Worm (Caenorhabditis elegans) whole organism, late embryonic: ENCODE data around the gene F59C12.3.

Experiments
- C38D4.7 ChIP-seq: fragments of 200-800 bp; sonication (Bioruptor generic); optimal IDR thresholded peaks from 2 replicates; lab custom pipeline; 2018; ENCODE audit warnings: mild to moderate bottlenecking, missing genetic modification characterization, moderate library complexity, missing compliant biosample characterization
- F13H6.1 ChIP-seq: sonication (generic microtip); optimal IDR thresholded peaks from 2 replicates; lab custom pipeline; 2016; ENCODE audit warnings: missing genetic modification characterization, missing compliant biosample characterization
- K02D7.2 ChIP-seq: sonication (generic microtip); optimal IDR thresholded peaks from 2 replicates; lab custom pipeline; 2017; ENCODE audit warnings: mild to moderate bottlenecking, missing genetic modification characterization, missing compliant biosample characterization
- K09A11.1 ChIP-seq: sonication (generic microtip); optimal IDR thresholded peaks from 2 replicates; lab custom pipeline; 2017; ENCODE audit warnings: antibody characterized with exemption, mild to moderate bottlenecking, missing genetic modification characterization, missing compliant biosample characterization; ENCODE audit not compliant: insufficient read depth
- T23F11.4 ChIP-seq: fragments of 200-800 bp; sonication (Bioruptor generic); optimal IDR thresholded peaks from 2 replicates; lab custom pipeline; 2018; ENCODE audit warnings: mild to moderate bottlenecking, missing genetic modification characterization, missing compliant biosample characterization
- Y22D7AL.16 ChIP-seq: sonication (generic microtip); optimal IDR thresholded peaks from 2 replicates; lab custom pipeline; 2016; ENCODE audit warnings: missing genetic modification characterization, missing compliant biosample characterization
- ahr-1 ChIP-seq: sonication (generic microtip); optimal IDR thresholded peaks from 2 replicates; lab custom pipeline; 2016; ENCODE audit warnings: missing genetic modification characterization, missing compliant biosample characterization
- ama-1 ChIP-seq: fragments of 150-350 bp; optimal IDR thresholded peaks from 2 replicates; lab custom pipeline; 2014
- ceh-14 ChIP-seq: sonication (generic microtip); optimal IDR thresholded peaks from 2 replicates; lab custom pipeline; 2016; ENCODE audit warnings: missing genotype, missing genetic modification characterization, missing compliant biosample characterization
- ceh-18 ChIP-seq: sonication (generic microtip); optimal IDR thresholded peaks from 2 replicates; lab custom pipeline; 2016; ENCODE audit warnings: missing genetic modification characterization, missing compliant biosample characterization
- ceh-2 ChIP-seq: sonication (generic microtip); optimal IDR thresholded peaks from 2 replicates; lab custom pipeline; 2016; ENCODE audit warnings: missing genotype, missing genetic modification characterization, missing compliant biosample characterization
- ceh-22 ChIP-seq: sonication (generic microtip); optimal IDR thresholded peaks from 2 replicates; lab custom pipeline; 2017; ENCODE audit warnings: missing biosample characterization, missing genetic modification characterization
- ceh-24 ChIP-seq: sonication (generic microtip); optimal IDR thresholded peaks from 2 replicates; lab custom pipeline; 2016; ENCODE audit warnings: mild to moderate bottlenecking, missing genetic modification characterization, missing compliant biosample characterization
- ceh-30 ChIP-seq: fragments of 150-350 bp; optimal IDR thresholded peaks from 2 replicates; lab custom pipeline; 2014; ENCODE audit warnings: missing biosample characterization, missing genetic modification characterization
- ceh-31 ChIP-seq: sonication (generic microtip); optimal IDR thresholded peaks from 2 replicates; lab custom pipeline; 2016; ENCODE audit warnings: missing genetic modification characterization, missing compliant biosample characterization
- ceh-34 ChIP-seq: sonication (generic microtip); optimal IDR thresholded peaks from 2 replicates; lab custom pipeline; 2016; ENCODE audit warnings: mild to moderate bottlenecking, missing genetic modification characterization, missing compliant biosample characterization
- ceh-6 ChIP-seq: fragments of 200-800 bp; sonication (Bioruptor generic); optimal IDR thresholded peaks from 2 replicates; lab custom pipeline; 2018; ENCODE audit warnings: mild to moderate bottlenecking, missing genetic modification characterization, missing compliant biosample characterization
- dmd-4 ChIP-seq: sonication (generic microtip); optimal IDR thresholded peaks from 2 replicates; lab custom pipeline; 2016; ENCODE audit warnings: borderline replicate concordance, missing genetic modification characterization, missing compliant biosample characterization
- ets-4 ChIP-seq: sonication (generic microtip); optimal IDR thresholded peaks from 2 replicates; lab custom pipeline; 2016; ENCODE audit warnings: missing genetic modification characterization, missing compliant biosample characterization
- eyg-1 ChIP-seq: sonication (generic microtip); optimal IDR thresholded peaks from 2 replicates; lab custom pipeline; 2016; ENCODE audit warnings: missing genotype, missing genetic modification characterization, missing compliant biosample characterization
- hlh-13 ChIP-seq: fragments of 200-800 bp; sonication (Bioruptor generic); optimal IDR thresholded peaks from 2 replicates; lab custom pipeline; 2018; ENCODE audit warnings: mild to moderate bottlenecking, missing genetic modification characterization, missing compliant biosample characterization
- hlh-15 ChIP-seq: sonication (generic microtip); optimal IDR thresholded peaks from 2 replicates; lab custom pipeline; 2016; ENCODE audit warnings: missing genetic modification characterization, missing compliant biosample characterization
- hlh-6 ChIP-seq: sonication (generic microtip); optimal IDR thresholded peaks from 2 replicates; lab custom pipeline; 2016; ENCODE audit warnings: missing genotype, missing genetic modification characterization, missing compliant biosample characterization
- hlh-8 ChIP-seq: sonication (generic microtip); optimal IDR thresholded peaks from 2 replicates; lab custom pipeline; 2016; ENCODE audit warnings: missing genotype, missing genetic modification characterization, missing compliant biosample characterization
- lim-6 ChIP-seq: sonication (generic microtip); optimal IDR thresholded peaks from 2 replicates; lab custom pipeline; 2016; ENCODE audit warnings: missing genetic modification characterization, missing compliant biosample characterization
- nfya-1 ChIP-seq: sonication (generic microtip); optimal IDR thresholded peaks from 2 replicates; lab custom pipeline; 2017; ENCODE audit warnings: missing genetic modification characterization, mild to moderate bottlenecking, missing compliant biosample characterization, antibody characterized with exemption, moderate library complexity
- nhr-232 ChIP-seq: sonication (generic microtip); optimal IDR thresholded peaks from 2 replicates; lab custom pipeline; 2016; ENCODE audit warnings: missing genetic modification characterization, missing compliant biosample characterization
- npax-4 ChIP-seq: sonication (generic microtip); optimal IDR thresholded peaks from 2 replicates; lab custom pipeline; 2016; ENCODE audit warnings: missing genetic modification characterization, missing compliant biosample characterization
- pag-3 ChIP-seq: sonication (generic microtip); optimal IDR thresholded peaks from 2 replicates; lab custom pipeline; 2016; ENCODE audit warnings: missing compliant biosample characterization, missing genetic modification characterization, borderline replicate concordance
- pat-9 ChIP-seq: fragments of 200-800 bp; sonication (Bioruptor generic); optimal IDR thresholded peaks from 2 replicates; lab custom pipeline; 2018; ENCODE audit warnings: mild to moderate bottlenecking, missing genetic modification characterization, moderate library complexity, missing compliant biosample characterization
- pax-1 ChIP-seq: fragments of 150-350 bp; optimal IDR thresholded peaks from 2 replicates; lab custom pipeline; 2014; ENCODE audit warnings: missing biosample characterization, missing genetic modification characterization
- pros-1 ChIP-seq: fragments of 150-350 bp; optimal IDR thresholded peaks from 2 replicates; lab custom pipeline; 2014; ENCODE audit warnings: missing biosample characterization, missing genetic modification reagents, missing genetic modification characterization
- rnt-1 ChIP-seq: sonication (generic microtip); optimal IDR thresholded peaks from 2 replicates; lab custom pipeline; 2016; ENCODE audit warnings: missing genetic modification characterization, missing compliant biosample characterization
- sdc-2 ChIP-seq: sonication (generic microtip); optimal IDR thresholded peaks from 2 replicates; lab custom pipeline; 2016; ENCODE audit warnings: missing genotype, missing genetic modification characterization, missing compliant biosample characterization
- sox-4 ChIP-seq: sonication (generic microtip); optimal IDR thresholded peaks from 2 replicates; lab custom pipeline; 2017; ENCODE audit warnings: mild to moderate bottlenecking, missing genetic modification characterization, inconsistent platforms, missing compliant biosample characterization
- syd-9 ChIP-seq: sonication (generic microtip); optimal IDR thresholded peaks from 2 replicates; lab custom pipeline; 2016; ENCODE audit warnings: mild to moderate bottlenecking, missing genetic modification characterization, moderate library complexity, missing compliant biosample characterization
- tbx-2 ChIP-seq: sonication (generic microtip); optimal IDR thresholded peaks from 2 replicates; lab custom pipeline; 2016; ENCODE audit warnings: missing genetic modification characterization, missing compliant biosample characterization
- unc-86 ChIP-seq: sonication (generic microtip); optimal IDR thresholded peaks from 2 replicates; lab custom pipeline; 2016; ENCODE audit warnings: missing genetic modification characterization, missing compliant biosample characterization

Gene F59C12.3

ce11 chrX:16612293-16612946 lies 3.1 kb upstream of the F59C12.3 start (continued):
- TF ChIP-seq pax-1 (tag; lab: Kevin White, UChicago) (peak; percentile 11), ceh-2 (tag; lab: Kevin White, UChicago) (peak; percentile 71), ceh-14 (peak; percentile 80), pros-1 (peak; percentile 89), ceh-18 (peak; percentile 99), K02D7.2 (no peak), C38D4.7 (peak; percentile 27), ahr-1 (tag; lab: Kevin White, UChicago) (no peak), ceh-30 (tag; lab: Kevin White, UChicago) (peak; percentile 84), nfya-1 (tag; lab: Kevin White, UChicago) (peak; percentile 100), F13H6.1 (tag; lab: Kevin White, UChicago) (peak; percentile 96), Y22D7AL.16 (tag; lab: Kevin White, UChicago) (no peak), dmd-4 (tag; lab: Kevin White, UChicago) (peak; percentile 81), unc-86 (peak; percentile 78), npax-4 (no peak), ama-1 (lab: Kevin White, UChicago) (no peak), nhr-232 (tag; lab: Kevin White, UChicago) (no peak), ceh-34 (tag; lab: Kevin White, UChicago) (peak; percentile 96)

ce11 chrX:16611333-16612043 lies 2.2 kb upstream of the F59C12.3 start:
- TF ChIP-seq sox-4 (tag; lab: Kevin White, UChicago): no peak
- TF ChIP-seq nfya-1 (tag; lab: Kevin White, UChicago): peak; percentile 56
- no peak for TF ChIP-seq ceh-30 (tag; lab: Kevin White, UChicago)
- no peak for TF ChIP-seq T23F11.4 (GFP tag; lab: Kevin White, UChicago)
- TF ChIP-seq ceh-34 (tag; lab: Kevin White, UChicago): peak; percentile 20
- TF ChIP-seq ceh-14: no peak
- no peak for TF ChIP-seq pax-1 (tag; lab: Kevin White, UChicago)
- TF ChIP-seq ets-4 (tag; lab: Kevin White, UChicago): no peak
- no peak for TF ChIP-seq pag-3
- no peak for TF ChIP-seq pros-1
- no peak for TF ChIP-seq ceh-22 (tag; lab: Kevin White, UChicago)
- TF ChIP-seq unc-86: no peak
- TF ChIP-seq hlh-8 (tag; lab: Kevin White, UChicago): peak; percentile 25
- no peak for TF ChIP-seq ceh-24
- no peak for TF ChIP-seq F13H6.1 (tag; lab: Kevin White, UChicago)
- peak; percentile 61 for TF ChIP-seq tbx-2 (tag; lab: Kevin White, UChicago)
- no peak for TF ChIP-seq ama-1 (lab: Kevin White, UChicago)
- TF ChIP-seq ceh-6 (GFP tag; lab: Kevin White, UChicago): no peak
- TF ChIP-seq K09A11.1 (tag; lab: Kevin White, UChicago): no peak
- peak; percentile 48 for TF ChIP-seq rnt-1 (tag; lab: Kevin White, UChicago)
- TF ChIP-seq ahr-1 (tag; lab: Kevin White, UChicago): no peak
- TF ChIP-seq hlh-13 (GFP tag; lab: Kevin White, UChicago): no peak
- TF ChIP-seq hlh-6 (tag; lab: Kevin White, UChicago): no peak
- TF ChIP-seq pat-9 (tag; lab: Kevin White, UChicago): no peak
- TF ChIP-seq syd-9 (tag; lab: Kevin White, UChicago): peak; percentile 30
- TF ChIP-seq ceh-31 (tag; lab: Kevin White, UChicago): peak; percentile 45
- peak; percentile 34 for TF ChIP-seq sdc-2
- TF ChIP-seq K02D7.2: no peak
- TF ChIP-seq eyg-1 (tag; lab: Kevin White, UChicago): no peak
- TF ChIP-seq hlh-15 (tag; lab: Kevin White, UChicago): no peak
- TF ChIP-seq lim-6 (tag; lab: Kevin White, UChicago): no peak
